Worm (Caenorhabditis elegans) whole organism, L4/young adult: Measurements from ENCODE around the gene clec-35.

Experiments used
- W03F9.2 ChIP-seq: fragments of 150-350 bp; optimal IDR thresholded peaks from 2 replicates; lab custom pipeline; 2014; ENCODE audit warnings: missing biosample characterization, missing genetic modification characterization
- dao-5 ChIP-seq: sonication (generic microtip); optimal IDR thresholded peaks from 2 replicates; lab custom pipeline; 2016; ENCODE audit warnings: missing genotype, missing genetic modification characterization, moderate library complexity, missing compliant biosample characterization
- him-1 ChIP-seq: sonication (generic microtip); optimal IDR thresholded peaks from 2 replicates; lab custom pipeline; 2016; ENCODE audit warnings: missing genotype, missing genetic modification reagents, missing genetic modification characterization, missing compliant biosample characterization

DNA sequence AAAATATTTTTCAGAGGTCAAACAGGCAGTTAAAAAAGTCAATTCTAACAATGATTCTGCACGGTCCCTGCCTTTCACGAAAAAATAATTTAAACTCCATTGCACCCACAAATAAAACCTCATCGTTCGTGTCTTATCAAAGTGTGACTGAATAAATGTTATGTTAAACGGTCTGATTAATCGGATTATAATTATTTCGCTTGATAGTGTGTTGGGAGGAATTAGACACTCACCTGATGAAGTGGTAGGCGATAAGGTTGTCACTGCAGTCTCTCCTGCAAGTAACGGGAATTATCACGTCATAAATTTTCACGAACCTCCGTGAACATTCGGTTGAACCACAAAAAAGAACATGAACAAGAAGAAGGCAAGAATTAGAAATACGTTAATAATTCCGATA, 13.6 kb downstream of the clec-35 start:
- TF ChIP-seq dao-5 (tag; lab: Kevin White, UChicago), result no peak
- TF ChIP-seq him-1, result no peak
- TF ChIP-seq W03F9.2 (tag; lab: Kevin White, UChicago), result no peak
